Fruit fly (Drosophila melanogaster) whole organism, embryonic: ENCODE measurements around the gene CG43255.

Experiments
- Adf1 ChIP-seq: fragments of 200-800 bp; sonication (Bioruptor generic); IDR thresholded peaks from 2 replicates; pipeline ENCODE4 v1.3.6; 2022; ENCODE audit warnings: missing biosample characterization, missing genetic modification characterization
- CG10366 ChIP-seq: fragments of 200-800 bp; sonication (Bioruptor generic); IDR thresholded peaks from 2 replicates; pipeline ENCODE4 v1.3.6; 2022; ENCODE audit warnings: missing biosample characterization, missing genetic modification characterization
- CG10543 ChIP-seq: fragments of 200-800 bp; sonication (Bioruptor generic); optimal IDR thresholded peaks from 3 replicates; lab custom pipeline; 2017; ENCODE audit warnings: missing biosample characterization, mild to moderate bottlenecking, missing genetic modification characterization, moderate library complexity
- CG11456 ChIP-seq: fragments of 200-800 bp; sonication (Bioruptor generic); IDR thresholded peaks from 3 replicates; pipeline ENCODE4 v1.3.6; 2022; ENCODE audit warnings: missing biosample characterization, missing genetic modification characterization
- CG12744 ChIP-seq: fragments of 200-800 bp; sonication (Bioruptor generic); optimal IDR thresholded peaks from 2 replicates; lab custom pipeline; 2016; ENCODE audit warnings: missing biosample characterization, missing genetic modification characterization
- CG14860 ChIP-seq: fragments of 200-800 bp; sonication (Bioruptor generic); IDR thresholded peaks from 3 replicates; pipeline ENCODE4 v1.3.6; 2022; ENCODE audit warnings: missing biosample characterization, missing genetic modification characterization; ENCODE audit not compliant: partially characterized antibody
- CG15479 ChIP-seq: fragments of 200-800 bp; sonication (Bioruptor generic); optimal IDR thresholded peaks from 3 replicates; lab custom pipeline; 2019; ENCODE audit warnings: missing biosample characterization, mild to moderate bottlenecking, missing genetic modification characterization, moderate library complexity
- CG2199 ChIP-seq: fragments of 200-800 bp; sonication (Bioruptor generic); IDR thresholded peaks from 3 replicates; pipeline ENCODE4 v1.3.6; 2022; ENCODE audit warnings: missing biosample characterization, missing genetic modification characterization
- CG2875 ChIP-seq: fragments of 200-800 bp; sonication (Bioruptor generic); optimal IDR thresholded peaks from 2 replicates; lab custom pipeline; 2017; ENCODE audit warnings: missing biosample characterization, mild to moderate bottlenecking, missing genetic modification characterization, missing genetic modification reagents
- CG2889 ChIP-seq: fragments of 200-800 bp; sonication (Bioruptor generic); IDR thresholded peaks from 3 replicates; pipeline ENCODE4 v1.3.6; 2022; ENCODE audit warnings: missing biosample characterization, missing genetic modification characterization
- CG31224 ChIP-seq: fragments of 200-800 bp; sonication (Bioruptor generic); IDR thresholded peaks from 2 replicates; pipeline ENCODE4 v1.3.6; 2022; ENCODE audit warnings: missing biosample characterization, missing genetic modification characterization
- CG3726 ChIP-seq: fragments of 200-800 bp; sonication (Bioruptor generic); IDR thresholded peaks from 3 replicates; pipeline ENCODE4, ENCODE4 v1.3.6; 2022; ENCODE audit warnings: missing biosample characterization, missing genetic modification characterization
- CG4820 ChIP-seq: fragments of 200-800 bp; sonication (Bioruptor generic); optimal IDR thresholded peaks from 3 replicates; lab custom pipeline; 2016; ENCODE audit warnings: missing biosample characterization, missing genetic modification characterization
- CG6683 ChIP-seq: fragments of 200-800 bp; sonication (Bioruptor generic); optimal IDR thresholded peaks from 2 replicates; lab custom pipeline; 2017; ENCODE audit warnings: missing biosample characterization, mild to moderate bottlenecking, missing genetic modification characterization, missing genetic modification reagents
- CG7839 ChIP-seq: fragments of 200-800 bp; sonication (Bioruptor generic); optimal IDR thresholded peaks from 3 replicates; lab custom pipeline; 2018; ENCODE audit warnings: missing biosample characterization, mild to moderate bottlenecking, missing genetic modification characterization, moderate library complexity
- CG8281 ChIP-seq: fragments of 200-800 bp; sonication (Bioruptor generic); optimal IDR thresholded peaks from 2 replicates; lab custom pipeline; 2018; ENCODE audit warnings: missing biosample characterization, mild to moderate bottlenecking, missing genetic modification characterization, moderate library complexity
- CG9797 ChIP-seq: fragments of 200-800 bp; sonication (Bioruptor generic); optimal IDR thresholded peaks from 3 replicates; lab custom pipeline; 2018; ENCODE audit warnings: missing biosample characterization, mild to moderate bottlenecking, missing genetic modification characterization
- Gsc ChIP-seq: fragments of 200-800 bp; sonication (Bioruptor generic); IDR thresholded peaks from 2 replicates; pipeline ENCODE4 v1.3.6; 2022; ENCODE audit warnings: missing biosample characterization, missing genetic modification characterization
- Hey ChIP-seq: fragments of 200-800 bp; sonication (Bioruptor generic); optimal IDR thresholded peaks from 3 replicates; lab custom pipeline; 2018; ENCODE audit warnings: missing biosample characterization, mild to moderate bottlenecking, missing genetic modification characterization
- Hmx ChIP-seq: fragments of 200-800 bp; sonication (Bioruptor generic); optimal IDR thresholded peaks from 2 replicates; lab custom pipeline; 2016; ENCODE audit warnings: missing biosample characterization, missing genetic modification characterization
- Hr78 ChIP-seq, 2 experiments: fragments of 200-800 bp in 1 of 2; fragments of >200 bp in 1 of 2; sonication (Bioruptor generic) in 1 of 2; optimal IDR thresholded peaks; 2 replicates each; lab custom pipeline; 2017 to 2019; ENCODE audit warnings: missing biosample characterization in 2 of 2, missing genetic modification characterization in 2 of 2, mild to moderate bottlenecking in 1 of 2, moderate library complexity in 1 of 2
- Hsf ChIP-seq: fragments of 200-800 bp; sonication (Bioruptor generic); optimal IDR thresholded peaks from 3 replicates; lab custom pipeline; 2016; ENCODE audit warnings: missing biosample characterization, missing genetic modification characterization
- Jarid2 ChIP-seq: fragments of 200-800 bp; sonication (Bioruptor generic); optimal IDR thresholded peaks from 3 replicates; lab custom pipeline; 2017; ENCODE audit warnings: mild to moderate bottlenecking, missing biosample characterization, missing genetic modification reagents, missing genetic modification characterization
- Lpt ChIP-seq: fragments of >200 bp; optimal IDR thresholded peaks from 2 replicates; lab custom pipeline; 2018; ENCODE audit warnings: missing biosample characterization, missing genetic modification characterization
- NC2α ChIP-seq: fragments of 200-800 bp; sonication (Bioruptor generic); optimal IDR thresholded peaks from 2 replicates; lab custom pipeline; 2016; ENCODE audit warnings: missing biosample characterization, missing genetic modification characterization
- Sin3A ChIP-seq: fragments of >200 bp; optimal IDR thresholded peaks from 2 replicates; lab custom pipeline; 2018
- Sox102F ChIP-seq: fragments of 200-800 bp; sonication (Bioruptor generic); optimal IDR thresholded peaks from 2 replicates; lab custom pipeline; 2018; ENCODE audit warnings: missing biosample characterization, mild to moderate bottlenecking, missing genetic modification characterization, moderate library complexity
- Stat92E ChIP-seq, 3 experiments: fragments of >200 bp in 2 of 3; fragments of 200-800 bp in 1 of 3; sonication (Bioruptor generic) in 1 of 3; optimal IDR thresholded peaks; 2 replicates each; lab custom pipeline; 2017 to 2019; ENCODE audit warnings: missing biosample characterization in 3 of 3, missing genetic modification characterization in 3 of 3, mild to moderate bottlenecking in 1 of 3, moderate library complexity in 1 of 3
- Tbp ChIP-seq: fragments of >200 bp; optimal IDR thresholded peaks from 2 replicates; lab custom pipeline; 2018; ENCODE audit warnings: missing biosample characterization, missing genetic modification characterization
- croc ChIP-seq: fragments of 200-800 bp; sonication (Bioruptor generic); conservative IDR thresholded peaks from 3 replicates; pipeline ENCODE4 v1.3.6; 2022; ENCODE audit warnings: missing biosample characterization, missing genetic modification characterization
- exex ChIP-seq: fragments of 200-800 bp; sonication (Bioruptor generic); optimal IDR thresholded peaks from 4 replicates; lab custom pipeline; 2018; ENCODE audit warnings: missing biosample characterization, mild to moderate bottlenecking, missing genetic modification characterization, moderate library complexity
- fd102C ChIP-seq: fragments of 200-800 bp; sonication (Bioruptor generic); optimal IDR thresholded peaks from 2 replicates; lab custom pipeline; 2018; ENCODE audit warnings: missing biosample characterization, mild to moderate bottlenecking, missing genetic modification characterization, moderate library complexity
- ftz-f1 ChIP-seq: fragments of 200-800 bp; sonication (Bioruptor generic); optimal IDR thresholded peaks from 2 replicates; lab custom pipeline; 2016; ENCODE audit warnings: missing biosample characterization, missing genetic modification characterization
- h ChIP-seq: fragments of >200 bp; optimal IDR thresholded peaks from 2 replicates; lab custom pipeline; 2017
- jumu ChIP-seq: fragments of 200-800 bp; sonication (Bioruptor generic); optimal IDR thresholded peaks from 3 replicates; lab custom pipeline; 2016; ENCODE audit warnings: missing biosample characterization, missing genetic modification characterization
- klu ChIP-seq: fragments of 200-800 bp; sonication (Bioruptor generic); IDR thresholded peaks from 2 replicates; pipeline ENCODE4 v1.3.6; 2022; ENCODE audit warnings: missing biosample characterization, missing genetic modification characterization
- lov ChIP-seq, 2 experiments: fragments of 200-800 bp in 1 of 2; fragments of >200 bp in 1 of 2; sonication (Bioruptor generic) in 1 of 2; IDR thresholded peaks in 1 of 2; optimal IDR thresholded peaks in 1 of 2; 2 replicates in 1 of 2; 3 replicates in 1 of 2; pipeline versions ENCODE4 v1.3.6 to Lab custom; 2017 to 2022; ENCODE audit warnings: missing biosample characterization in 1 of 2, missing genetic modification characterization in 1 of 2
- maf-S ChIP-seq: fragments of 200-800 bp; sonication (Bioruptor generic); optimal IDR thresholded peaks from 2 replicates; lab custom pipeline; 2016; ENCODE audit warnings: missing biosample characterization, missing genetic modification characterization
- nmo ChIP-seq: fragments of 200-800 bp; sonication (Bioruptor generic); optimal IDR thresholded peaks from 2 replicates; lab custom pipeline; 2018; ENCODE audit warnings: missing biosample characterization, mild to moderate bottlenecking, missing genetic modification characterization, moderate library complexity
- prd ChIP-seq, 3 experiments: fragments of >200 bp in 2 of 3; fragments of 200-800 bp in 1 of 3; sonication (Bioruptor generic) in 1 of 3; optimal IDR thresholded peaks in 2 of 3; IDR thresholded peaks in 1 of 3; 2 replicates in 2 of 3; 3 replicates in 1 of 3; pipeline versions ENCODE4 v1.3.6 to Lab custom; 2017 to 2022; ENCODE audit warnings: missing biosample characterization in 1 of 3, missing genetic modification characterization in 1 of 3
- ro ChIP-seq: fragments of 200-800 bp; sonication (Bioruptor generic); IDR thresholded peaks from 2 replicates; pipeline ENCODE4 v1.3.6; 2022; ENCODE audit warnings: missing biosample characterization, missing genetic modification characterization
- sens ChIP-seq: fragments of 200-800 bp; sonication (Bioruptor generic); peaks from one replicate; lab custom pipeline; 2016; ENCODE audit warnings: missing biosample characterization, missing genetic modification characterization
- sens-2 ChIP-seq: fragments of 200-800 bp; sonication (Bioruptor generic); IDR thresholded peaks from 2 replicates; pipeline ENCODE4 v1.3.6; 2022; ENCODE audit warnings: missing biosample characterization, missing genetic modification characterization
- slou ChIP-seq: fragments of 200-800 bp; sonication (Bioruptor generic); optimal IDR thresholded peaks from 3 replicates; lab custom pipeline; 2016; ENCODE audit warnings: missing biosample characterization, missing genetic modification characterization
- so ChIP-seq: fragments of 200-800 bp; sonication (Bioruptor generic); IDR thresholded peaks from 3 replicates; pipeline ENCODE4 v1.3.6; 2022; ENCODE audit warnings: missing biosample characterization, missing genetic modification characterization
- tgo ChIP-seq: fragments of 200-800 bp; sonication (Bioruptor generic); IDR thresholded peaks from 3 replicates; pipeline ENCODE4 v1.3.6; 2022; ENCODE audit warnings: missing biosample characterization, missing genetic modification characterization
- tna ChIP-seq: fragments of 200-800 bp; sonication (Bioruptor generic); IDR thresholded peaks from 2 replicates; pipeline ENCODE4 v1.3.6; 2022; ENCODE audit warnings: missing biosample characterization, missing genetic modification characterization; ENCODE audit not compliant: partially characterized antibody
- vfl ChIP-seq: fragments of 200-800 bp; sonication (Bioruptor generic); optimal IDR thresholded peaks from 2 replicates; lab custom pipeline; 2016; ENCODE audit warnings: missing biosample characterization, missing genetic modification characterization
- wek ChIP-seq: fragments of 200-800 bp; sonication (Bioruptor generic); optimal IDR thresholded peaks from 3 replicates; lab custom pipeline; 2018; ENCODE audit warnings: missing biosample characterization, mild to moderate bottlenecking, missing genetic modification characterization, moderate library complexity
- wor ChIP-seq: fragments of 200-800 bp; sonication (Bioruptor generic); IDR thresholded peaks from 2 replicates; pipeline ENCODE4 v1.3.6; 2022; ENCODE audit warnings: missing biosample characterization, missing genetic modification characterization

The CG43255 gene

dm6 chrX:8897859-8898427 is 25.8 kb upstream of the CG43255 start, which contains the start of gene Moe (continued):
- TF ChIP-seq Hey (tag; lab: Kevin White, UChicago) (no peak), NC2α (GFP tag; lab: Kevin White, UChicago) (no peak), CG2875 (no peak), ftz-f1 (GFP tag; lab: Kevin White, UChicago) (no peak), Sox102F (GFP tag; lab: Kevin White, UChicago) (peak; percentile 21), CG10366 (GFP tag; lab: Robert Waterston, UW) (peak; percentile 29; the same call in 1 of the 2 replicates), so (no peak), nmo (GFP tag; lab: Kevin White, UChicago) (peak; percentile 70), exex (tag; lab: Kevin White, UChicago) (no peak), Hr78 (GFP tag; optimal IDR thresholded peaks at IDR 0.05; lab: Kevin White, UChicago) (no peak), Sin3A (lab: Kevin White, UChicago) (peak; percentile 42), croc (GFP tag; lab: Robert Waterston, UW) (no peak), Hsf (GFP tag; lab: Kevin White, UChicago) (peak; percentile 69), Stat92E (GFP tag; optimal IDR thresholded peaks at IDR 0.05; lab: Kevin White, UChicago) (no peak), CG3726 (GFP tag; lab: Robert Waterston, UW) (no peak), tgo (GFP tag; lab: Robert Waterston, UW) (peak; percentile 33; the same call in 1 of the 3 replicates), CG8281 (tag; lab: Kevin White, UChicago) (no peak), CG15479 (GFP tag; lab: Kevin White, UChicago) (peak; percentile 6), maf-S (peak; percentile 64), h (lab: Kevin White, UChicago) (no peak), Jarid2 (no peak), wek (GFP tag; lab: Kevin White, UChicago) (no peak), sens-2 (GFP tag; lab: Robert Waterston, UW) (peak; percentile 32; the same call in 1 of the 2 replicates), CG4820 (peak; percentile 40), Tbp (GFP tag; lab: Kevin White, UChicago) (no peak), CG11456 (peak; percentile 83), CG7839 (tag; lab: Kevin White, UChicago) (peak; percentile 23), CG14860 (GFP tag; lab: Robert Waterston, UW) (peak; percentile 60; the same call in 2 of the 3 replicates), prd (optimal IDR thresholded peaks at IDR 0.05; lab: Kevin White, UChicago) (no peak), prd (GFP tag; IDR thresholded peaks at IDR 0.05; lab: Robert Waterston, UW) (peak; percentile 58; the same call in 2 of the 3 replicates), CG9797 (GFP tag; lab: Kevin White, UChicago) (peak; percentile 44), lov (optimal IDR thresholded peaks at IDR 0.05; lab: Kevin White, UChicago) (no peak), lov (GFP tag; IDR thresholded peaks at IDR 0.05; lab: Robert Waterston, UW) (no peak), CG6683 (GFP tag; lab: Kevin White, UChicago) (no peak), CG10543 (GFP tag; lab: Kevin White, UChicago) (peak; percentile 55), vfl (peak; percentile 59), Gsc (GFP tag; lab: Robert Waterston, UW) (no peak), jumu (GFP tag; lab: Kevin White, UChicago) (peak; percentile 62), Adf1 (GFP tag; lab: Robert Waterston, UW) (no peak), tna (GFP tag; lab: Robert Waterston, UW) (peak; percentile 54; the same call in 1 of the 2 replicates), sens (GFP tag; lab: Kevin White, UChicago) (peak; percentile 82), slou (GFP tag; lab: Kevin White, UChicago) (peak; percentile 19), CG2199 (GFP tag; lab: Robert Waterston, UW) (no peak), CG31224 (no peak), wor (GFP tag; lab: Robert Waterston, UW) (no peak), CG2889 (GFP tag; lab: Robert Waterston, UW) (no peak), klu (GFP tag; lab: Robert Waterston, UW) (0 out of 2 replicates have a peak, but pooled peaks have one; percentile 18), Lpt (GFP tag; lab: Kevin White, UChicago) (no peak), fd102C (no peak), CG12744 (GFP tag; lab: Kevin White, UChicago) (no peak), ro (GFP tag; lab: Robert Waterston, UW) (no peak), Hmx (GFP tag; lab: Kevin White, UChicago) (no peak)
